Fruit fly (Drosophila melanogaster): ENCODE results near the gene CG14607.

CG14607 gene

dm6 chr3R:7249460-7249859 lies 7.9 kb downstream of the CG14607 start, which contains the start of the genes CG1227 and Dtwd2:
CG1227 (minus strand) TSS chr3R:7249738.
Dtwd2 (plus strand) TSS chr3R:7249795.
- TF ChIP-seq Ets98B (GFP tag; IDR thresholded peaks at IDR 0.05) = peak; percentile 98
- TF ChIP-seq CG13204 (GFP tag; optimal IDR thresholded peaks at IDR 0.05) = no peak
- no peak for TF ChIP-seq EcR (GFP tag; optimal IDR thresholded peaks at IDR 0.05)
- TF ChIP-seq CG12605 (GFP tag; IDR thresholded peaks at IDR 0.05) = peak; percentile 98
- TF ChIP-seq D1 (tag; optimal IDR thresholded peaks at IDR 0.05) = peak; percentile 96
- TF ChIP-seq rn (GFP tag; IDR thresholded peaks at IDR 0.05) = peak; percentile 94
- peak; percentile 97 for TF ChIP-seq CG8159 (tag; optimal IDR thresholded peaks at IDR 0.05)
- TF ChIP-seq Snoo (tag; optimal IDR thresholded peaks at IDR 0.05) = peak; percentile 94
- TF ChIP-seq gl (tag; optimal IDR thresholded peaks at IDR 0.05) = peak; percentile 87
- TF ChIP-seq CG9948 (tag; optimal IDR thresholded peaks at IDR 0.05) = peak; percentile 94
- TF ChIP-seq Pif1B (GFP tag; optimal IDR thresholded peaks at IDR 0.05) = peak; percentile 92
- TF ChIP-seq Pif1A (GFP tag; optimal IDR thresholded peaks at IDR 0.05) = peak; percentile 93
- peak; percentile 83 for TF ChIP-seq fd96Ca (GFP tag; IDR thresholded peaks at IDR 0.05)
- peak; percentile 97 for TF ChIP-seq CG32121 (GFP tag; IDR thresholded peaks at IDR 0.05)
- peak; percentile 97 for TF ChIP-seq CG4496 (GFP tag; IDR thresholded peaks at IDR 0.05)
- peak; percentile 97 for TF ChIP-seq CG8301 (tag; optimal IDR thresholded peaks at IDR 0.05)
- peak; percentile 96 for TF ChIP-seq CG17806 (tag; optimal IDR thresholded peaks at IDR 0.05)
- peak; percentile 96 for TF ChIP-seq CG34367 (tag; optimal IDR thresholded peaks at IDR 0.05)
- TF ChIP-seq CG15710 (tag; optimal IDR thresholded peaks at IDR 0.05) = peak; percentile 98
- TF ChIP-seq CG10348 (GFP tag; IDR thresholded peaks at IDR 0.05) = peak; percentile 71; the same call in 1 of the 2 replicates
- peak; percentile 94 for TF ChIP-seq CG14655 (GFP tag; optimal IDR thresholded peaks at IDR 0.05)

- TF ChIP-seq Ets98B (GFP tag; IDR thresholded peaks at IDR 0.05) (no peak), EcR (GFP tag; optimal IDR thresholded peaks at IDR 0.05) (no peak), Snoo (tag; optimal IDR thresholded peaks at IDR 0.05) (no peak), rn (GFP tag; IDR thresholded peaks at IDR 0.05) (no peak), CG9948 (tag; optimal IDR thresholded peaks at IDR 0.05) (no peak), CG32121 (GFP tag; IDR thresholded peaks at IDR 0.05) (no peak)
Observed at dm6 chr3R:7251857-7252256, 10.3 kb downstream of the CG14607 start, which contains the start of gene Obp84a. Obp84a (minus strand) TSS chr3R:7251957.

- TF ChIP-seq CG12605 (GFP tag; IDR thresholded peaks at IDR 0.05) (no peak), D1 (tag; optimal IDR thresholded peaks at IDR 0.05) (no peak), CG9948 (tag; optimal IDR thresholded peaks at IDR 0.05) (no peak), Pif1A (GFP tag; optimal IDR thresholded peaks at IDR 0.05) (no peak), CG8301 (tag; optimal IDR thresholded peaks at IDR 0.05) (no peak), CG17806 (tag; optimal IDR thresholded peaks at IDR 0.05) (no peak)
Observed at dm6 chr3R:7259554-7259953, 18.0 kb downstream of the CG14607 start.

dm6 chr3R:7265567-7266208 lies 24.1 kb downstream of the CG14607 start, which contains the start of the genes Gld and Syt4:
Gld (minus strand) TSS chr3R:7265703.
Syt4 (plus strand) TSS chr3R:7266065.
- TF ChIP-seq gl (tag; optimal IDR thresholded peaks at IDR 0.05) = no peak
- TF ChIP-seq fd96Ca (GFP tag; IDR thresholded peaks at IDR 0.05) = no peak
- TF ChIP-seq CG17806 (tag; optimal IDR thresholded peaks at IDR 0.05) = no peak
- no peak for TF ChIP-seq CG15710 (tag; optimal IDR thresholded peaks at IDR 0.05)
- TF ChIP-seq CG8301 (tag; optimal IDR thresholded peaks at IDR 0.05) = no peak
- no peak for TF ChIP-seq CG4496 (GFP tag; IDR thresholded peaks at IDR 0.05)
- no peak for TF ChIP-seq D1 (tag; optimal IDR thresholded peaks at IDR 0.05)
- no peak for TF ChIP-seq CG13204 (GFP tag; optimal IDR thresholded peaks at IDR 0.05)
- no peak for TF ChIP-seq CG8159 (tag; optimal IDR thresholded peaks at IDR 0.05)
- TF ChIP-seq Snoo (tag; optimal IDR thresholded peaks at IDR 0.05) = no peak
- no peak for TF ChIP-seq CG14655 (GFP tag; optimal IDR thresholded peaks at IDR 0.05)
- no peak for TF ChIP-seq Pif1B (GFP tag; optimal IDR thresholded peaks at IDR 0.05)
- TF ChIP-seq CG12605 (GFP tag; IDR thresholded peaks at IDR 0.05) = no peak
- no peak for TF ChIP-seq CG34367 (tag; optimal IDR thresholded peaks at IDR 0.05)
- TF ChIP-seq Pif1A (GFP tag; optimal IDR thresholded peaks at IDR 0.05) = no peak
- TF ChIP-seq Ets98B (GFP tag; IDR thresholded peaks at IDR 0.05) = no peak
- TF ChIP-seq EcR (GFP tag; optimal IDR thresholded peaks at IDR 0.05) = no peak

dm6 chr3R:7274973-7275525 lies 33.5 kb downstream of the CG14607 start:
- no peak for TF ChIP-seq CG8301 (tag; optimal IDR thresholded peaks at IDR 0.05)
- no peak for TF ChIP-seq Snoo (tag; optimal IDR thresholded peaks at IDR 0.05)
- no peak for TF ChIP-seq rn (GFP tag; IDR thresholded peaks at IDR 0.05)
- TF ChIP-seq Pif1A (GFP tag; optimal IDR thresholded peaks at IDR 0.05) = no peak
- TF ChIP-seq CG4496 (GFP tag; IDR thresholded peaks at IDR 0.05) = no peak
- TF ChIP-seq EcR (GFP tag; optimal IDR thresholded peaks at IDR 0.05) = no peak
- TF ChIP-seq CG10348 (GFP tag; IDR thresholded peaks at IDR 0.05) = no peak
- TF ChIP-seq gl (tag; optimal IDR thresholded peaks at IDR 0.05) = no peak

- no peak for TF ChIP-seq CG9948 (tag; optimal IDR thresholded peaks at IDR 0.05)
- TF ChIP-seq CG14655 (GFP tag; optimal IDR thresholded peaks at IDR 0.05) = no peak
- no peak for TF ChIP-seq Snoo (tag; optimal IDR thresholded peaks at IDR 0.05)
- TF ChIP-seq CG34367 (tag; optimal IDR thresholded peaks at IDR 0.05) = no peak
- no peak for TF ChIP-seq CG10348 (GFP tag; IDR thresholded peaks at IDR 0.05)
- TF ChIP-seq CG32121 (GFP tag; IDR thresholded peaks at IDR 0.05) = no peak
- TF ChIP-seq Pif1B (GFP tag; optimal IDR thresholded peaks at IDR 0.05) = no peak
- no peak for TF ChIP-seq EcR (GFP tag; optimal IDR thresholded peaks at IDR 0.05)
- TF ChIP-seq CG12605 (GFP tag; IDR thresholded peaks at IDR 0.05) = no peak
- TF ChIP-seq gl (tag; optimal IDR thresholded peaks at IDR 0.05) = no peak
- TF ChIP-seq CG8159 (tag; optimal IDR thresholded peaks at IDR 0.05) = no peak
- TF ChIP-seq D1 (tag; optimal IDR thresholded peaks at IDR 0.05) = no peak
- TF ChIP-seq Pif1A (GFP tag; optimal IDR thresholded peaks at IDR 0.05) = no peak
- TF ChIP-seq CG4496 (GFP tag; IDR thresholded peaks at IDR 0.05) = no peak
- TF ChIP-seq CG15710 (tag; optimal IDR thresholded peaks at IDR 0.05) = no peak
- TF ChIP-seq CG17806 (tag; optimal IDR thresholded peaks at IDR 0.05) = no peak
- no peak for TF ChIP-seq CG13204 (GFP tag; optimal IDR thresholded peaks at IDR 0.05)
- TF ChIP-seq Ets98B (GFP tag; IDR thresholded peaks at IDR 0.05) = no peak
Observed at dm6 chr3R:7276782-7277181, 35.2 kb downstream of the CG14607 start.

Measured in whole organism, pupa.